Fruit fly (Drosophila melanogaster) whole organism, embryonic: ENCODE data around the gene Agpat2.

Source experiments
- Abd-B ChIP-seq: fragments of 200-800 bp; sonication (Bioruptor generic); optimal IDR thresholded peaks from 2 replicates; lab custom pipeline; 2018; ENCODE audit warnings: missing biosample characterization, mild to moderate bottlenecking, missing genetic modification characterization, moderate library complexity
- Ada2b ChIP-seq: fragments of 200-800 bp; sonication (Bioruptor generic); IDR thresholded peaks from 2 replicates; pipeline ENCODE4 v1.3.6; 2022; ENCODE audit warnings: missing biosample characterization, missing genetic modification characterization
- C15 ChIP-seq: fragments of 200-800 bp; sonication (Bioruptor generic); IDR thresholded peaks from 3 replicates; pipeline ENCODE4 v1.3.6; 2022; ENCODE audit warnings: missing biosample characterization, missing genetic modification characterization
- CG11398 ChIP-seq: fragments of 200-800 bp; sonication (Bioruptor generic); optimal IDR thresholded peaks from 2 replicates; lab custom pipeline; 2016; ENCODE audit warnings: missing biosample characterization, missing genetic modification characterization
- CG1233 ChIP-seq: fragments of 200-800 bp; sonication (Bioruptor generic); optimal IDR thresholded peaks from 4 replicates; lab custom pipeline; 2018; ENCODE audit warnings: missing biosample characterization, mild to moderate bottlenecking, missing genetic modification characterization
- CG12942 ChIP-seq: fragments of 200-800 bp; sonication (Bioruptor generic); optimal IDR thresholded peaks from 3 replicates; lab custom pipeline; 2016; ENCODE audit warnings: missing biosample characterization, missing genetic modification characterization
- CG13775 ChIP-seq: fragments of 200-800 bp; sonication (Bioruptor generic); optimal IDR thresholded peaks from 3 replicates; lab custom pipeline; 2017; ENCODE audit warnings: missing biosample characterization, mild to moderate bottlenecking, missing genetic modification characterization
- CG1602 ChIP-seq: fragments of 200-800 bp; sonication (Bioruptor generic); optimal IDR thresholded peaks from 3 replicates; lab custom pipeline; 2016; ENCODE audit warnings: missing biosample characterization, missing genetic modification characterization
- CG17361 ChIP-seq: fragments of 200-800 bp; sonication (Bioruptor generic); IDR thresholded peaks from 3 replicates; pipeline ENCODE4 v1.3.6; 2022; ENCODE audit warnings: missing biosample characterization, missing genetic modification characterization
- CG17385 ChIP-seq: fragments of 200-800 bp; sonication (Bioruptor generic); optimal IDR thresholded peaks from 3 replicates; lab custom pipeline; 2018; ENCODE audit warnings: missing biosample characterization, mild to moderate bottlenecking, missing genetic modification characterization
- CG17802 ChIP-seq: fragments of 200-800 bp; sonication (Bioruptor generic); optimal IDR thresholded peaks from 2 replicates; lab custom pipeline; 2018; ENCODE audit warnings: missing biosample characterization, mild to moderate bottlenecking, missing genetic modification characterization, moderate library complexity
- CG18619 ChIP-seq: fragments of 200-800 bp; sonication (Bioruptor generic); optimal IDR thresholded peaks from 3 replicates; lab custom pipeline; 2017; ENCODE audit warnings: missing biosample characterization, mild to moderate bottlenecking, missing genetic modification characterization
- CG18764 ChIP-seq: fragments of 200-800 bp; sonication (Bioruptor generic); optimal IDR thresholded peaks from 3 replicates; lab custom pipeline; 2016; ENCODE audit warnings: missing biosample characterization, missing genetic modification characterization
- CG2678 ChIP-seq: fragments of 200-800 bp; sonication (Bioruptor generic); optimal IDR thresholded peaks from 3 replicates; lab custom pipeline; 2019; ENCODE audit warnings: missing biosample characterization, mild to moderate bottlenecking, missing genetic modification characterization, moderate library complexity
- CG34224 ChIP-seq: fragments of 200-800 bp; sonication (Bioruptor generic); IDR thresholded peaks from 3 replicates; pipeline ENCODE4 v1.3.6; 2022; ENCODE audit warnings: missing biosample characterization, missing genetic modification characterization; ENCODE audit not compliant: partially characterized antibody
- CG3995 ChIP-seq: fragments of 200-800 bp; sonication (Bioruptor generic); optimal IDR thresholded peaks from 3 replicates; lab custom pipeline; 2016; ENCODE audit warnings: missing biosample characterization, missing genetic modification characterization
- CG5180 ChIP-seq: fragments of 200-800 bp; sonication (Bioruptor generic); optimal IDR thresholded peaks from 3 replicates; lab custom pipeline; 2017; ENCODE audit warnings: missing biosample characterization, missing genetic modification characterization, mild to moderate bottlenecking, moderate library complexity, missing genetic modification reagents
- CG8359 ChIP-seq: fragments of 200-800 bp; sonication (Bioruptor generic); optimal IDR thresholded peaks from 2 replicates; lab custom pipeline; 2017; ENCODE audit warnings: missing biosample characterization, mild to moderate bottlenecking, missing genetic modification characterization, borderline replicate concordance
- CG8944 ChIP-seq: fragments of 200-800 bp; sonication (Bioruptor generic); optimal IDR thresholded peaks from 3 replicates; lab custom pipeline; 2016; ENCODE audit warnings: missing biosample characterization, missing genetic modification characterization
- CG9609 ChIP-seq: fragments of 200-800 bp; sonication (Bioruptor generic); optimal IDR thresholded peaks from 3 replicates; lab custom pipeline; 2016; ENCODE audit warnings: missing biosample characterization, missing genetic modification characterization
- CG9817 ChIP-seq: fragments of 200-800 bp; sonication (Bioruptor generic); optimal IDR thresholded peaks from 2 replicates; lab custom pipeline; 2018; ENCODE audit warnings: missing biosample characterization, mild to moderate bottlenecking, missing genetic modification characterization, moderate library complexity
- CG9932 ChIP-seq: fragments of 200-800 bp; sonication (Bioruptor generic); IDR thresholded peaks from 2 replicates; pipeline ENCODE4 v1.3.6; 2022; ENCODE audit warnings: missing biosample characterization, missing genetic modification characterization
- CHES-1-like ChIP-seq: fragments of 200-800 bp; sonication (Bioruptor generic); optimal IDR thresholded peaks from 2 replicates; lab custom pipeline; 2016; ENCODE audit warnings: missing biosample characterization, missing genetic modification characterization
- Dad ChIP-seq: fragments of 200-800 bp; sonication (Bioruptor generic); optimal IDR thresholded peaks from 3 replicates; lab custom pipeline; 2016; ENCODE audit warnings: missing biosample characterization, missing genetic modification characterization
- Oaz ChIP-seq: fragments of 200-800 bp; sonication (Bioruptor generic); IDR thresholded peaks from 2 replicates; pipeline ENCODE4 v1.3.6; 2022; ENCODE audit warnings: missing biosample characterization, missing genetic modification characterization
- Six4 ChIP-seq: fragments of 200-800 bp; sonication (Bioruptor generic); optimal IDR thresholded peaks from 2 replicates; lab custom pipeline; 2016; ENCODE audit warnings: missing biosample characterization, missing genetic modification characterization
- Sox100B ChIP-seq: fragments of 200-800 bp; sonication (Bioruptor generic); optimal IDR thresholded peaks from 3 replicates; lab custom pipeline; 2018; ENCODE audit warnings: missing biosample characterization, mild to moderate bottlenecking, missing genetic modification characterization
- Stat92E ChIP-seq, 3 experiments: fragments of >200 bp in 2 of 3; fragments of 200-800 bp in 1 of 3; sonication (Bioruptor generic) in 1 of 3; optimal IDR thresholded peaks; 2 replicates each; lab custom pipeline; 2017 to 2019; ENCODE audit warnings: missing biosample characterization in 3 of 3, missing genetic modification characterization in 3 of 3, mild to moderate bottlenecking in 1 of 3, moderate library complexity in 1 of 3
- Xbp1 ChIP-seq: fragments of 200-800 bp; sonication (Bioruptor generic); optimal IDR thresholded peaks from 3 replicates; lab custom pipeline; 2016; ENCODE audit warnings: missing biosample characterization, mild to moderate bottlenecking, missing genetic modification characterization
- btn ChIP-seq: fragments of 200-800 bp; sonication (Bioruptor generic); optimal IDR thresholded peaks from 2 replicates; lab custom pipeline; 2016; ENCODE audit warnings: missing biosample characterization, missing genetic modification characterization
- dimm ChIP-seq: fragments of 200-800 bp; sonication (Bioruptor generic); IDR thresholded peaks from 2 replicates; pipeline ENCODE4 v1.3.6; 2022; ENCODE audit warnings: missing biosample characterization, missing genetic modification characterization
- dysf ChIP-seq: fragments of 200-800 bp; sonication (Bioruptor generic); IDR thresholded peaks from 3 replicates; pipeline ENCODE4 v1.3.6; 2022; ENCODE audit warnings: missing biosample characterization, missing genetic modification characterization
- eve ChIP-seq, 2 experiments: fragments of >200 bp; optimal IDR thresholded peaks; 2 replicates each; lab custom pipeline; 2017; ENCODE audit warnings: missing biosample characterization in 2 of 2, missing genetic modification characterization in 2 of 2
- gce ChIP-seq: fragments of 200-800 bp; sonication (Bioruptor generic); IDR thresholded peaks from 3 replicates; pipeline ENCODE4 v1.3.6; 2022; ENCODE audit warnings: missing biosample characterization, missing genetic modification characterization
- grn ChIP-seq: fragments of 200-800 bp; sonication (Bioruptor generic); optimal IDR thresholded peaks from 3 replicates; lab custom pipeline; 2017; ENCODE audit warnings: missing biosample characterization, missing genetic modification characterization
- kah ChIP-seq: fragments of 200-800 bp; sonication (Bioruptor generic); optimal IDR thresholded peaks from 2 replicates; lab custom pipeline; 2018; ENCODE audit warnings: missing biosample characterization, mild to moderate bottlenecking, missing genetic modification characterization
- maf-S ChIP-seq: fragments of 200-800 bp; sonication (Bioruptor generic); optimal IDR thresholded peaks from 2 replicates; lab custom pipeline; 2016; ENCODE audit warnings: missing biosample characterization, missing genetic modification characterization
- sim ChIP-seq: fragments of 200-800 bp; sonication (Bioruptor generic); IDR thresholded peaks from 2 replicates; pipeline ENCODE4 v1.3.6; 2022; ENCODE audit warnings: missing biosample characterization, missing genetic modification characterization
- slou ChIP-seq: fragments of 200-800 bp; sonication (Bioruptor generic); optimal IDR thresholded peaks from 3 replicates; lab custom pipeline; 2016; ENCODE audit warnings: missing biosample characterization, missing genetic modification characterization
- trh ChIP-seq: fragments of 200-800 bp; sonication (Bioruptor generic); optimal IDR thresholded peaks from 2 replicates; lab custom pipeline; 2016; ENCODE audit warnings: missing biosample characterization, missing genetic modification characterization
- twi ChIP-seq: fragments of 200-800 bp; optimal IDR thresholded peaks from 2 replicates; lab custom pipeline; 2019; ENCODE audit warnings: missing biosample characterization, mild to moderate bottlenecking, missing genetic modification characterization, moderate library complexity
- tx ChIP-seq: fragments of 200-800 bp; sonication (Bioruptor generic); optimal IDR thresholded peaks from 2 replicates; lab custom pipeline; 2016; ENCODE audit warnings: missing biosample characterization, missing genetic modification characterization
- vfl ChIP-seq: fragments of 200-800 bp; sonication (Bioruptor generic); optimal IDR thresholded peaks from 2 replicates; lab custom pipeline; 2016; ENCODE audit warnings: missing biosample characterization, missing genetic modification characterization

The Agpat2 gene

DNA sequence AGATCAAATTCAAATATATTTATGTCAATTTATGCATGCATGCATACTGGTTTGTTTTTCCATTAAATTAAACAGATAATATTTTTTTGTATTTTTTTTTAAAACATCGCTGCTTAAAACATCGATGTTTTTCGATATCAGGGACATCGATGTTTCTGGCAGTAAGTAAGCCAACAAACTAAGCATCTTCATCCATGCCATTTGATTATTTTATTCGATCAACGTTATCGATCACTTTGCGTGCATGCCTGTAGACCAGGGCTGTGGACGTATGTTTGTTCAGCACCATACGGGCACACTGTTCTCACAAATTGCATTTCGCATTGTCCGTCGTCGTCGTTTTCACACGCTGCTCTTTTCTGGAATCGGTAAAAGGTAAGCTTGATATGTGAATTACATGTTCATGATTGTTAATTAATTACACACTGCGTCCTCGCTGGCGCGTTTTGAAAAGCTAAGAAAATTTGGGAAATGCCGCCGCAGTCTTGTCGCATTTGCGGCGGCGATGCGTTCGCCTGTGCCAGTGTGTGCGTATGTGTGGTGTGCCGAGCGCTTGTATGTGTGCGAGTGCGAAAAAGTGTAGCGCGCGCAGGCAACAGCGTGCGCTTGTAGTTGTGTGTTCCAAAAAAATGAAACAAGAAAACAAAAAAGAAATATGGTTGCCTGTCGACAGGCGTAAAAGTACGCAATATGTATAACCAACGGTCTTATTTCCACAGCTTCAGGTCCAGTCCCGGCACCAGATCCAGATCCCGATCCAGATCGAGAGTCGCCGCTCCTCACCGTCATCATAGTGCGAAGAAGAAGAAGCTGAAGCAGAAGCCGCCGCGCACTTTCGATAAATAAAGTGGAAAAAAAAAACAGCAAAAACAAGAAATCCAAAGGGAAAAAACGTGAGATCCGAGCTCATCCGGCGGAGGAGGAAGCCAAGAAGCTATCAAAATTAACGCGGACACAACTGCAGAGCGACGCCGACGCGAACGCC lies 60.2 kb downstream of the Agpat2 start, which contains the start of gene emb (continued):
- TF ChIP-seq CG8359 (GFP tag; lab: Kevin White, UChicago) = no peak
- TF ChIP-seq grn (GFP tag; lab: Kevin White, UChicago) = no peak
- TF ChIP-seq vfl (GFP tag; lab: Kevin White, UChicago) = peak; percentile 34
- peak; percentile 29 for TF ChIP-seq CG18764 (GFP tag; lab: Kevin White, UChicago)
- TF ChIP-seq Oaz (GFP tag; lab: Robert Waterston, UW) = no peak
- TF ChIP-seq CG3995 = peak; percentile 47
- no peak for TF ChIP-seq Ada2b
- no peak for TF ChIP-seq sim (GFP tag; lab: Robert Waterston, UW)
- peak; percentile 44 for TF ChIP-seq tx (GFP tag; lab: Kevin White, UChicago)
- no peak for TF ChIP-seq dimm
- TF ChIP-seq trh = no peak
- peak; percentile 45 for TF ChIP-seq Xbp1 (GFP tag; lab: Kevin White, UChicago)
- peak; percentile 40 for TF ChIP-seq CG9609 (GFP tag; lab: Kevin White, UChicago)
- TF ChIP-seq CG9932 (GFP tag; lab: Robert Waterston, UW) = peak; percentile 62
- peak; percentile 66; the same call in 2 of the 3 replicates for TF ChIP-seq CG17361
- TF ChIP-seq CG12942 (GFP tag; lab: Kevin White, UChicago) = peak; percentile 9
- TF ChIP-seq twi (tag; lab: Kevin White, UChicago) = peak; percentile 40
- TF ChIP-seq CG13775 = peak; percentile 55
- TF ChIP-seq CHES-1-like (GFP tag; lab: Kevin White, UChicago) = peak; percentile 71
- no peak for TF ChIP-seq CG11398 (GFP tag; lab: Kevin White, UChicago)
- no peak for TF ChIP-seq btn (GFP tag; lab: Kevin White, UChicago)
- TF ChIP-seq C15 (GFP tag; lab: Robert Waterston, UW) = no peak
- peak; percentile 95 for TF ChIP-seq CG34224 (GFP tag; lab: Robert Waterston, UW)
- peak; percentile 57; the same call in 2 of the 3 replicates for TF ChIP-seq dysf (GFP tag; lab: Robert Waterston, UW)
- peak; percentile 29 for TF ChIP-seq CG9817

DNA sequence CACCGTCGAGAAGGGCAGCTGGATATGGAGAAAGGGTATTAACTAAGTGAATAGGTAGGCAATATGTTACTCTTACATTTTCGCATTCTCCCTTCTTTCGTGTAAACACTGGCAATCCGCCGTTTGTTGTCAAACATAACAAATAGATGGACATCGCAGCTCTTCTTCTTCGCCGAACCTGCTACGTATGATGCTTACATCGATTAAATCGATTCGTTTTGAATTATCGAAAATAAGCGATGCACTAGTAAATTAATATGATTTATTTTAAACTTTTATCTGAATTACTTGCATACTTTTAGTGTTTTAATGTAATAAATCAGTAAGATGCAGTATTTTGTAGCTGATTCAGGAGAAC lies 60.9 kb downstream of the Agpat2 start, which contains the start of gene fy:
fy (minus strand) TSS at position 353 of the 358 bp plus-strand sequence.
- TF ChIP-seq Six4 (GFP tag; lab: Kevin White, UChicago) (no peak), CG17385 (GFP tag; lab: Kevin White, UChicago) (peak; percentile 91), CG1233 (GFP tag; lab: Kevin White, UChicago) (no peak), Abd-B (GFP tag; lab: Kevin White, UChicago) (no peak), maf-S (GFP tag; lab: Kevin White, UChicago) (no peak), CG18619 (GFP tag; lab: Kevin White, UChicago) (no peak), CG8944 (no peak), kah (GFP tag; lab: Kevin White, UChicago) (no peak), eve (GFP tag; optimal IDR thresholded peaks at IDR 0.05; lab: Kevin White, UChicago) (no peak), CG1602 (GFP tag; lab: Kevin White, UChicago) (no peak), Dad (GFP tag; lab: Kevin White, UChicago) (no peak), Sox100B (GFP tag; lab: Kevin White, UChicago) (peak; percentile 22), CG17802 (no peak), CG2678 (tag; lab: Kevin White, UChicago) (no peak), CG5180 (GFP tag; lab: Kevin White, UChicago) (peak; percentile 96), gce (no peak), Stat92E (GFP tag; optimal IDR thresholded peaks at IDR 0.05; lab: Kevin White, UChicago) (no peak), slou (GFP tag; lab: Kevin White, UChicago) (no peak), CG9609 (GFP tag; lab: Kevin White, UChicago) (no peak)
